Fruit fly (Drosophila melanogaster) whole organism, embryonic: Measurements from ENCODE around the gene Pop2.

ENCODE experiments used
- ATbp ChIP-seq: fragments of 200-800 bp; sonication (Bioruptor generic); optimal IDR thresholded peaks from 2 replicates; lab custom pipeline; 2017; ENCODE audit warnings: missing biosample characterization, mild to moderate bottlenecking, missing genetic modification characterization, missing genetic modification reagents
- Adf1 ChIP-seq: fragments of 200-800 bp; sonication (Bioruptor generic); IDR thresholded peaks from 2 replicates; pipeline ENCODE4 v1.3.6; 2022; ENCODE audit warnings: missing biosample characterization, missing genetic modification characterization
- Atf-2 ChIP-seq: fragments of 200-800 bp; sonication (Bioruptor generic); optimal IDR thresholded peaks from 2 replicates; lab custom pipeline; 2016; ENCODE audit warnings: missing biosample characterization, missing genetic modification characterization
- B-H1 ChIP-seq: fragments of 200-800 bp; sonication (Bioruptor generic); IDR thresholded peaks from 3 replicates; pipeline ENCODE4 v1.3.6; 2022; ENCODE audit warnings: missing biosample characterization, missing genetic modification characterization
- CG11093 ChIP-seq: fragments of 200-800 bp; sonication (Bioruptor generic); IDR thresholded peaks from 3 replicates; pipeline ENCODE4 v1.3.6; 2022; ENCODE audit warnings: missing biosample characterization, missing genetic modification characterization
- CG11504 ChIP-seq: fragments of 200-800 bp; sonication (Bioruptor generic); optimal IDR thresholded peaks from 3 replicates; lab custom pipeline; 2019; ENCODE audit warnings: missing biosample characterization, mild to moderate bottlenecking, missing genetic modification characterization, moderate library complexity
- CG11696 ChIP-seq: fragments of 200-800 bp; sonication (Bioruptor generic); IDR thresholded peaks from 2 replicates; pipeline ENCODE4 v1.3.6; 2022; ENCODE audit warnings: missing biosample characterization, missing genetic modification characterization
- CG12155 ChIP-seq: fragments of 200-800 bp; sonication (Bioruptor generic); optimal IDR thresholded peaks from 3 replicates; lab custom pipeline; 2016; ENCODE audit warnings: missing biosample characterization, missing genetic modification characterization
- CG17802 ChIP-seq: fragments of 200-800 bp; sonication (Bioruptor generic); optimal IDR thresholded peaks from 2 replicates; lab custom pipeline; 2018; ENCODE audit warnings: missing biosample characterization, mild to moderate bottlenecking, missing genetic modification characterization, moderate library complexity
- CG1792 ChIP-seq: fragments of 200-800 bp; sonication (Bioruptor generic); optimal IDR thresholded peaks from 2 replicates; lab custom pipeline; 2016; ENCODE audit warnings: missing biosample characterization, missing genetic modification characterization
- CG2199 ChIP-seq: fragments of 200-800 bp; sonication (Bioruptor generic); IDR thresholded peaks from 3 replicates; pipeline ENCODE4 v1.3.6; 2022; ENCODE audit warnings: missing biosample characterization, missing genetic modification characterization
- CG2202 ChIP-seq: fragments of 200-800 bp; sonication (Bioruptor generic); optimal IDR thresholded peaks from 2 replicates; lab custom pipeline; 2018; ENCODE audit warnings: missing biosample characterization, mild to moderate bottlenecking, missing genetic modification characterization
- CG6175 ChIP-seq: fragments of 200-800 bp; sonication (Bioruptor generic); IDR thresholded peaks from 3 replicates; pipeline ENCODE4 v1.3.6; 2022; ENCODE audit warnings: missing biosample characterization, missing genetic modification characterization
- CG6654 ChIP-seq: fragments of 200-800 bp; sonication (Bioruptor generic); optimal IDR thresholded peaks from 2 replicates; lab custom pipeline; 2017; ENCODE audit warnings: missing biosample characterization, mild to moderate bottlenecking, missing genetic modification characterization
- CG6791 ChIP-seq: fragments of 200-800 bp; sonication (Bioruptor generic); IDR thresholded peaks from 3 replicates; pipeline ENCODE4 v1.3.6; 2022; ENCODE audit warnings: missing biosample characterization, missing genetic modification characterization; ENCODE audit not compliant: partially characterized antibody
- CG7839 ChIP-seq: fragments of 200-800 bp; sonication (Bioruptor generic); optimal IDR thresholded peaks from 3 replicates; lab custom pipeline; 2018; ENCODE audit warnings: missing biosample characterization, mild to moderate bottlenecking, missing genetic modification characterization, moderate library complexity
- CG8089 ChIP-seq: fragments of 200-800 bp; sonication (Bioruptor generic); optimal IDR thresholded peaks from 3 replicates; lab custom pipeline; 2016; ENCODE audit warnings: missing biosample characterization, missing genetic modification characterization
- CTCF ChIP-seq: fragments of 200-800 bp; sonication (Bioruptor generic); optimal IDR thresholded peaks from 2 replicates; lab custom pipeline; 2017; ENCODE audit warnings: missing biosample characterization, mild to moderate bottlenecking, missing genetic modification characterization, moderate library complexity
- E2f2 ChIP-seq: fragments of 200-800 bp; sonication (Bioruptor generic); IDR thresholded peaks from 2 replicates; pipeline ENCODE4 v1.3.6; 2022; ENCODE audit warnings: missing biosample characterization, missing genetic modification characterization
- Ets65A ChIP-seq: fragments of 200-800 bp; sonication (Bioruptor generic); peaks from one replicate; lab custom pipeline; 2016; ENCODE audit warnings: missing biosample characterization, missing genetic modification characterization
- HLHmδ ChIP-seq: fragments of 200-800 bp; sonication (Bioruptor generic); optimal IDR thresholded peaks from 2 replicates; lab custom pipeline; 2018; ENCODE audit warnings: missing biosample characterization, mild to moderate bottlenecking, missing genetic modification characterization, moderate library complexity
- Hr3 ChIP-seq: fragments of 200-800 bp; sonication (Bioruptor generic); optimal IDR thresholded peaks from 3 replicates; lab custom pipeline; 2016; ENCODE audit warnings: missing biosample characterization, missing genetic modification characterization
- Med ChIP-seq: fragments of 200-800 bp; sonication (Bioruptor generic); peaks from one replicate; lab custom pipeline; 2016; ENCODE audit warnings: missing biosample characterization, missing genetic modification characterization, mild to moderate bottlenecking, inconsistent platforms, moderate library complexity
- Meics ChIP-seq: fragments of 200-800 bp; sonication (Bioruptor generic); optimal IDR thresholded peaks from 2 replicates; lab custom pipeline; 2017; ENCODE audit warnings: missing biosample characterization, mild to moderate bottlenecking, missing genetic modification characterization
- Mes4 ChIP-seq: fragments of 200-800 bp; sonication (Bioruptor generic); optimal IDR thresholded peaks from 2 replicates; lab custom pipeline; 2016; ENCODE audit warnings: missing biosample characterization, missing genetic modification characterization
- Oaz ChIP-seq: fragments of 200-800 bp; sonication (Bioruptor generic); IDR thresholded peaks from 2 replicates; pipeline ENCODE4 v1.3.6; 2022; ENCODE audit warnings: missing biosample characterization, missing genetic modification characterization
- YL-1 ChIP-seq: fragments of 200-800 bp; sonication (Bioruptor generic); optimal IDR thresholded peaks from 3 replicates; lab custom pipeline; 2017; ENCODE audit warnings: missing biosample characterization, mild to moderate bottlenecking, missing genetic modification characterization
- ato ChIP-seq: fragments of 200-800 bp; sonication (Bioruptor generic); IDR thresholded peaks from 2 replicates; pipeline ENCODE4 v1.3.6; 2022; ENCODE audit warnings: missing biosample characterization, missing genetic modification characterization; ENCODE audit not compliant: partially characterized antibody
- bcd ChIP-seq: fragments of 200-800 bp; sonication (Bioruptor generic); optimal IDR thresholded peaks from 2 replicates; lab custom pipeline; 2017; ENCODE audit warnings: missing biosample characterization, mild to moderate bottlenecking, missing genetic modification characterization
- cad ChIP-seq: fragments of >200 bp; optimal IDR thresholded peaks from 2 replicates; lab custom pipeline; 2017; ENCODE audit warnings: missing biosample characterization, missing genetic modification characterization
- cas ChIP-seq: fragments of 200-800 bp; sonication (Bioruptor generic); IDR thresholded peaks from 2 replicates; pipeline ENCODE4 v1.3.6; 2022; ENCODE audit warnings: missing biosample characterization, missing genetic modification characterization
- chinmo ChIP-seq: fragments of 200-800 bp; sonication (Bioruptor generic); IDR thresholded peaks from 4 replicates; pipeline ENCODE4 v1.3.6; 2022; ENCODE audit warnings: missing biosample characterization, missing genetic modification characterization; ENCODE audit not compliant: partially characterized antibody
- dmrt99B ChIP-seq: fragments of 200-800 bp; sonication (Bioruptor generic); optimal IDR thresholded peaks from 2 replicates; lab custom pipeline; 2018; ENCODE audit warnings: missing biosample characterization, mild to moderate bottlenecking, missing genetic modification characterization, moderate library complexity
- ems ChIP-seq: fragments of 200-800 bp; sonication (Bioruptor generic); optimal IDR thresholded peaks from 3 replicates; lab custom pipeline; 2016; ENCODE audit warnings: missing biosample characterization, missing genetic modification characterization
- knrl ChIP-seq: fragments of 200-800 bp; sonication (Bioruptor generic); IDR thresholded peaks from 3 replicates; pipeline ENCODE4 v1.3.6; 2022; ENCODE audit warnings: missing biosample characterization, missing genetic modification characterization; ENCODE audit not compliant: partially characterized antibody
- lab ChIP-seq: fragments of 200-800 bp; sonication (Bioruptor generic); optimal IDR thresholded peaks from 3 replicates; lab custom pipeline; 2017; ENCODE audit warnings: missing biosample characterization, missing genetic modification characterization, mild to moderate bottlenecking, moderate library complexity, missing genetic modification reagents
- lov ChIP-seq, 2 experiments: fragments of 200-800 bp in 1 of 2; fragments of >200 bp in 1 of 2; sonication (Bioruptor generic) in 1 of 2; IDR thresholded peaks in 1 of 2; optimal IDR thresholded peaks in 1 of 2; 2 replicates in 1 of 2; 3 replicates in 1 of 2; pipeline versions ENCODE4 v1.3.6 to Lab custom; 2017 to 2022; ENCODE audit warnings: missing biosample characterization in 1 of 2, missing genetic modification characterization in 1 of 2
- nerfin-2 ChIP-seq: fragments of 200-800 bp; sonication (Bioruptor generic); IDR thresholded peaks from 2 replicates; pipeline ENCODE4 v1.3.6; 2022; ENCODE audit warnings: missing biosample characterization, missing genetic modification characterization; ENCODE audit not compliant: partially characterized antibody
- org-1 ChIP-seq: fragments of 200-800 bp; sonication (Bioruptor generic); optimal IDR thresholded peaks from 2 replicates; lab custom pipeline; 2017; ENCODE audit warnings: missing biosample characterization, missing genetic modification characterization
- p53 ChIP-seq: fragments of 200-800 bp; sonication (Bioruptor generic); optimal IDR thresholded peaks from 2 replicates; lab custom pipeline; 2016; ENCODE audit warnings: missing biosample characterization, missing genetic modification characterization
- pb ChIP-seq: fragments of 200-800 bp; sonication (Bioruptor generic); optimal IDR thresholded peaks from 3 replicates; lab custom pipeline; 2016; ENCODE audit warnings: missing biosample characterization, missing genetic modification characterization
- pum ChIP-seq: fragments of 200-800 bp; sonication (Bioruptor generic); optimal IDR thresholded peaks from 2 replicates; lab custom pipeline; 2016; ENCODE audit warnings: missing biosample characterization, missing genetic modification characterization
- ranshi ChIP-seq: fragments of 200-800 bp; sonication (Bioruptor generic); IDR thresholded peaks from 2 replicates; pipeline ENCODE4 v1.3.6; 2022; ENCODE audit warnings: missing biosample characterization, missing genetic modification characterization
- sd ChIP-seq: fragments of 200-800 bp; sonication (Bioruptor generic); optimal IDR thresholded peaks from 3 replicates; lab custom pipeline; 2018; ENCODE audit warnings: missing biosample characterization, mild to moderate bottlenecking, missing genetic modification characterization, moderate library complexity
- sr ChIP-seq: fragments of 200-800 bp; sonication (Bioruptor generic); IDR thresholded peaks from 3 replicates; pipeline ENCODE4 v1.3.6; 2022; ENCODE audit warnings: missing biosample characterization, missing genetic modification characterization
- toy ChIP-seq: fragments of 200-800 bp; sonication (Bioruptor generic); IDR thresholded peaks from 2 replicates; pipeline ENCODE4 v1.3.6; 2022; ENCODE audit warnings: missing biosample characterization, missing genetic modification characterization
- unpg ChIP-seq: fragments of 200-800 bp; sonication (Bioruptor generic); optimal IDR thresholded peaks from 3 replicates; lab custom pipeline; 2018; ENCODE audit warnings: missing biosample characterization, mild to moderate bottlenecking, missing genetic modification characterization, moderate library complexity
- usp ChIP-seq: fragments of >200 bp; optimal IDR thresholded peaks from 2 replicates; lab custom pipeline; 2017; ENCODE audit warnings: missing biosample characterization, missing genetic modification characterization
- wor ChIP-seq: fragments of 200-800 bp; sonication (Bioruptor generic); IDR thresholded peaks from 2 replicates; pipeline ENCODE4 v1.3.6; 2022; ENCODE audit warnings: missing biosample characterization, missing genetic modification characterization
- yki ChIP-seq: fragments of >200 bp; optimal IDR thresholded peaks from 3 replicates; lab custom pipeline; 2018

Pop2 gene

DNA sequence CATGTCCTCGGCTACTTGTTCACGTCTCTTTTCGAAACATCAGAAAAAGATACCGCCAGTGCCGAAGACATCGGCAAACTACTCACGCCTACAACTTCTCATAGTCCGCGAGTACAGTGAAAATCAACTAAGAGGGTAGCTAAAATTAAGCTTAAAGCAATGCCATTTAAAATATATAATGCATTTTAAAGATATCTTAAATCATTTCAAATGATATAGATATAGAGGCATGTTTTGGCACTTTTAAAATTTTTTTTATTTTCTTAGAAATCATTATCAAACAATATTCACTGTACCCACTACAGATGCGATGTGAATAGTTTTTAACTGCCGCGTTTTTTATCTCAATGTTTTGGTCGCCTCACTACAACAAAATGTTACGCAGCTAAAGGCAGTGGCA is 47.9 kb upstream of the Pop2 start (continued):
- TF ChIP-seq CG6175 (GFP tag; lab: Robert Waterston, UW) (no peak), knrl (GFP tag; lab: Robert Waterston, UW) (no peak), CG6791 (no peak), lab (peak; percentile 17), cas (GFP tag; lab: Robert Waterston, UW) (no peak), HLHmδ (GFP tag; lab: Kevin White, UChicago) (no peak), Meics (peak; percentile 24), pb (GFP tag; lab: Kevin White, UChicago) (no peak), ranshi (GFP tag; lab: Robert Waterston, UW) (no peak; the same call in 1 of the 2 replicates), Atf-2 (GFP tag; lab: Kevin White, UChicago) (no peak), p53 (GFP tag; lab: Kevin White, UChicago) (no peak), dmrt99B (tag; lab: Kevin White, UChicago) (peak; percentile 42), B-H1 (GFP tag; lab: Robert Waterston, UW) (no peak), E2f2 (GFP tag; lab: Robert Waterston, UW) (no peak), CG1792 (no peak), ato (no peak), pum (GFP tag; lab: Kevin White, UChicago) (no peak), yki (lab: Kevin White, UChicago) (no peak), CG8089 (GFP tag; lab: Kevin White, UChicago) (no peak), Adf1 (GFP tag; lab: Robert Waterston, UW) (no peak), sr (no peak), Oaz (GFP tag; lab: Robert Waterston, UW) (no peak), CG12155 (GFP tag; lab: Kevin White, UChicago) (peak; percentile 11), chinmo (no peak), bcd (GFP tag; lab: Kevin White, UChicago) (peak; percentile 16), CG11093 (no peak)
- TF ChIP-seq, all 482 proteins: peak for 105

dm6 chr3L:12049597-12050311 is 47.0 kb upstream of the Pop2 start:
- TF ChIP-seq Med (GFP tag; lab: Kevin White, UChicago) (peak; percentile 45), YL-1 (GFP tag; lab: Kevin White, UChicago) (no peak), CTCF (peak; percentile 85), CG2199 (GFP tag; lab: Robert Waterston, UW) (peak; percentile 62; the same call in 1 of the 3 replicates), org-1 (GFP tag; lab: Kevin White, UChicago) (no peak), Hr3 (GFP tag; lab: Kevin White, UChicago) (no peak), sd (tag; lab: Kevin White, UChicago) (peak; percentile 5), Ets65A (peak; percentile 33)

DNA sequence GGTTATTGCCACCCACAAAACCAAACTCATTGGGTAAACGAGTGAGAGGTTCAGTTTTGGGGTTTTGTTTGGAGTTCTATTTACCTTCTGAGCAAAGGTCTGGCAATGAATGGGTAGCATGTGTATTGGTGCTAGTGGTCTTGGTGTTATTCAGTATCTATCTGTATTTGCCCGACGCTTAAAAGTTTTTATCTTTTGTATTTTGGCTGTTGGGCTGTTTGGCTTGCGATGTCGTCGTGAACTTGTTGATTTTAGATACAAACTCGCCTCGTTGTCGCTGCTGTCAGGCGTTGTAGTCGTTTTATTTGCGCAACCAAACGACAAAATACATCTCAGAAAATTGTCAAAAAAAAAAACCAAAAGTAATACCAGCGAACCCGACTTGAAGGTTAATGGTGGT is 42.7 kb upstream of the Pop2 start:
- TF ChIP-seq CG17802 (tag; lab: Kevin White, UChicago) (no peak), Oaz (GFP tag; lab: Robert Waterston, UW) (no peak), cad (no peak), wor (no peak), ato (no peak), toy (0 out of 2 replicates have a peak, but pooled peaks have one; percentile 16), CG11696 (GFP tag; lab: Robert Waterston, UW) (no peak), CG7839 (tag; lab: Kevin White, UChicago) (no peak), ATbp (peak; percentile 46), unpg (GFP tag; lab: Kevin White, UChicago) (peak; percentile 35), Mes4 (GFP tag; lab: Kevin White, UChicago) (no peak), CG2202 (tag; lab: Kevin White, UChicago) (no peak), lov (optimal IDR thresholded peaks at IDR 0.05; lab: Kevin White, UChicago) (no peak), lov (GFP tag; IDR thresholded peaks at IDR 0.05; lab: Robert Waterston, UW) (no peak), usp (GFP tag; lab: Kevin White, UChicago) (no peak), CG6654 (no peak), CG11504 (tag; lab: Kevin White, UChicago) (no peak), ems (GFP tag; lab: Kevin White, UChicago) (no peak), nerfin-2 (GFP tag; lab: Robert Waterston, UW) (no peak)
